Worm (Caenorhabditis elegans) whole organism, midembryonic: ENCODE results near the gene cpz-2.

Experiments used
- cog-1 ChIP-seq: sonication (generic microtip); optimal IDR thresholded peaks from 2 replicates; lab custom pipeline; 2016; ENCODE audit warnings: missing genetic modification characterization, missing compliant biosample characterization
- ztf-29 ChIP-seq: fragments of 200-800 bp; sonication (Bioruptor generic); IDR thresholded peaks from 2 replicates; pipeline ENCODE4 v1.3.6; 2022; ENCODE audit warnings: missing genetic modification reagents, missing genetic modification characterization, missing compliant biosample characterization

- no peak for TF ChIP-seq ztf-29 (GFP tag; lab: Robert Waterston, UW)
- no peak for TF ChIP-seq cog-1
Observed at ce11 chrV:13372821-13373220, 8.2 kb upstream of the cpz-2 start.
